1 fruit fly cellular context compared by ENCODE assay signal in genomic region chrX:3389861-3390260, dm6.
A peak's percentile ranks its signal among the peaks of the same experiment; 100 is the strongest.
TF ChIP-seq lines count a peak whose summit lies in the region.

No protein-coding gene starts in this region.

TF ChIP-seq in whole organism, embryonic, 481 proteins besides CTCF, POLR2A, EP300 and RAD21 (continued from another document and continues in another):
- TF ChIP-seq pan (optimal IDR thresholded peaks at IDR 0.05; lab: Kevin White, UChicago) (no peak), pan (GFP tag; optimal IDR thresholded peaks at IDR 0.05 in 1 of 2, IDR thresholded peaks at IDR 0.05 in 1 of 2) (no peak), az2 (GFP tag; optimal IDR thresholded peaks at IDR 0.05; lab: Kevin White, UChicago) (no peak), CG3726 (GFP tag; IDR thresholded peaks at IDR 0.05; lab: Robert Waterston, UW) (no peak), CG16813 (GFP tag; IDR thresholded peaks at IDR 0.05; lab: Robert Waterston, UW; ENCODE audit: partially characterized antibody) (no peak), Six4 (GFP tag; optimal IDR thresholded peaks at IDR 0.05; lab: Kevin White, UChicago) (no peak), Antp (GFP tag; optimal IDR thresholded peaks at IDR 0.05; lab: Kevin White, UChicago) (no peak), repo (GFP tag; optimal IDR thresholded peaks at IDR 0.05; lab: Kevin White, UChicago) (no peak), CG12155 (GFP tag; optimal IDR thresholded peaks at IDR 0.05; lab: Kevin White, UChicago) (no peak), Nf-YA (GFP tag; IDR thresholded peaks at IDR 0.05; lab: Robert Waterston, UW) (no peak), CG11093 (GFP tag; IDR thresholded peaks at IDR 0.05; lab: Robert Waterston, UW) (no peak), CG18599 (GFP tag; optimal IDR thresholded peaks at IDR 0.05; lab: Kevin White, UChicago) (peak; percentile 21), CG2875 (GFP tag; optimal IDR thresholded peaks at IDR 0.05; lab: Kevin White, UChicago) (no peak), cg (GFP tag; optimal IDR thresholded peaks at IDR 0.05; lab: Kevin White, UChicago) (no peak), usp (GFP tag; optimal IDR thresholded peaks at IDR 0.05; lab: Kevin White, UChicago) (no peak), ci (GFP tag; IDR thresholded peaks at IDR 0.05; lab: Robert Waterston, UW) (no peak), Lpt (GFP tag; optimal IDR thresholded peaks at IDR 0.05; lab: Kevin White, UChicago) (no peak), so (GFP tag; IDR thresholded peaks at IDR 0.05; lab: Robert Waterston, UW) (no peak), chm (GFP tag; IDR thresholded peaks at IDR 0.05; lab: Robert Waterston, UW) (no peak), Hsf (GFP tag; optimal IDR thresholded peaks at IDR 0.05; lab: Kevin White, UChicago) (no peak), CG15514 (GFP tag; optimal IDR thresholded peaks at IDR 0.05; lab: Kevin White, UChicago) (peak; percentile 8), CG3281 (GFP tag; optimal IDR thresholded peaks at IDR 0.05; lab: Kevin White, UChicago) (peak; percentile 42), CG3407 (GFP tag; optimal IDR thresholded peaks at IDR 0.05; lab: Kevin White, UChicago) (no peak), onecut (GFP tag; IDR thresholded peaks at IDR 0.05; lab: Robert Waterston, UW) (no peak), CoRest (tag; optimal IDR thresholded peaks at IDR 0.05; lab: Kevin White, UChicago) (peak; percentile 19), zfh2 (GFP tag; optimal IDR thresholded peaks at IDR 0.05; lab: Kevin White, UChicago) (no peak), CkIIα-i1 (GFP tag; IDR thresholded peaks at IDR 0.05; lab: Robert Waterston, UW) (no peak), CG31224 (GFP tag; IDR thresholded peaks at IDR 0.05; lab: Robert Waterston, UW) (no peak), Usf (GFP tag; optimal IDR thresholded peaks at IDR 0.05; lab: Kevin White, UChicago) (no peak), phol (tag; optimal IDR thresholded peaks at IDR 0.05; lab: Kevin White, UChicago) (peak; percentile 7), CG12299 (tag; optimal IDR thresholded peaks at IDR 0.05; lab: Kevin White, UChicago) (no peak), Sry-δ (GFP tag; optimal IDR thresholded peaks at IDR 0.05; lab: Kevin White, UChicago) (no peak), CG15696 (tag; optimal IDR thresholded peaks at IDR 0.05; lab: Kevin White, UChicago) (no peak), CG9437 (GFP tag; optimal IDR thresholded peaks at IDR 0.05; lab: Kevin White, UChicago) (no peak), zen (tag; optimal IDR thresholded peaks at IDR 0.05; lab: Kevin White, UChicago) (no peak), Mrtf (GFP tag; IDR thresholded peaks at IDR 0.05; lab: Robert Waterston, UW) (no peak), CG2116 (GFP tag; optimal IDR thresholded peaks at IDR 0.05; lab: Kevin White, UChicago) (no peak), CG5245 (GFP tag; optimal IDR thresholded peaks at IDR 0.05; lab: Kevin White, UChicago) (no peak), Nf-YC (tag; optimal IDR thresholded peaks at IDR 0.05; lab: Kevin White, UChicago) (no peak), zen2 (GFP tag; IDR thresholded peaks at IDR 0.05; lab: Robert Waterston, UW; ENCODE audit: partially characterized antibody) (no peak), D19A (tag; optimal IDR thresholded peaks at IDR 0.05; lab: Kevin White, UChicago) (peak; percentile 80), CG4707 (GFP tag; optimal IDR thresholded peaks at IDR 0.05; lab: Kevin White, UChicago) (no peak), Meics (GFP tag; optimal IDR thresholded peaks at IDR 0.05; lab: Kevin White, UChicago) (no peak), BtbVII (GFP tag; optimal IDR thresholded peaks at IDR 0.05; lab: Kevin White, UChicago) (peak; percentile 21), pros (GFP tag; optimal IDR thresholded peaks at IDR 0.05; lab: Kevin White, UChicago) (no peak), Chrac-16 (GFP tag; optimal IDR thresholded peaks at IDR 0.05; lab: Kevin White, UChicago) (no peak), trem (tag; optimal IDR thresholded peaks at IDR 0.05; lab: Kevin White, UChicago) (no peak), seq (GFP tag; IDR thresholded peaks at IDR 0.05; lab: Robert Waterston, UW) (no peak), HmgD (GFP tag; optimal IDR thresholded peaks at IDR 0.05; lab: Kevin White, UChicago) (no peak), ranshi (GFP tag; IDR thresholded peaks at IDR 0.05; lab: Robert Waterston, UW) (no peak), CG8944 (GFP tag; optimal IDR thresholded peaks at IDR 0.05; lab: Kevin White, UChicago) (no peak), HHEX (GFP tag; optimal IDR thresholded peaks at IDR 0.05; lab: Kevin White, UChicago) (peak; percentile 11), sr (GFP tag; IDR thresholded peaks at IDR 0.05; lab: Robert Waterston, UW) (no peak), tio (GFP tag; optimal IDR thresholded peaks at IDR 0.05; lab: Kevin White, UChicago) (no peak), Max (GFP tag; optimal IDR thresholded peaks at IDR 0.05; lab: Kevin White, UChicago) (no peak), Taf1 (GFP tag; IDR thresholded peaks at IDR 0.05; lab: Robert Waterston, UW) (no peak), sima (GFP tag; optimal IDR thresholded peaks at IDR 0.05; lab: Kevin White, UChicago) (no peak), en (GFP tag; optimal IDR thresholded peaks at IDR 0.05; lab: Kevin White, UChicago) (no peak), CG6683 (GFP tag; optimal IDR thresholded peaks at IDR 0.05; lab: Kevin White, UChicago) (no peak), CG9932 (GFP tag; IDR thresholded peaks at IDR 0.05; lab: Robert Waterston, UW) (no peak), CG10147 (GFP tag; optimal IDR thresholded peaks at IDR 0.05; lab: Kevin White, UChicago) (no peak), Hr51 (GFP tag; optimal IDR thresholded peaks at IDR 0.05; lab: Kevin White, UChicago) (peak in 1 of 2 experiments; percentile 35), CG10431 (GFP tag; optimal IDR thresholded peaks at IDR 0.05; lab: Kevin White, UChicago) (no peak), Rfx (GFP tag; IDR thresholded peaks at IDR 0.05; lab: Robert Waterston, UW) (no peak), slou (GFP tag; optimal IDR thresholded peaks at IDR 0.05; lab: Kevin White, UChicago) (no peak), zfh1 (GFP tag; IDR thresholded peaks at IDR 0.05; lab: Robert Waterston, UW) (no peak), CG1529 (GFP tag; optimal IDR thresholded peaks at IDR 0.05; lab: Kevin White, UChicago) (no peak), Hand (GFP tag; optimal IDR thresholded peaks at IDR 0.05; lab: Kevin White, UChicago) (no peak), run (tag; optimal IDR thresholded peaks at IDR 0.05; lab: Kevin White, UChicago) (no peak), CG12942 (GFP tag; optimal IDR thresholded peaks at IDR 0.05; lab: Kevin White, UChicago) (no peak), peb (GFP tag; IDR thresholded peaks at IDR 0.05; lab: Robert Waterston, UW) (no peak), Neu2 (GFP tag; optimal IDR thresholded peaks at IDR 0.05; lab: Kevin White, UChicago; ENCODE audit: borderline replicate concordance) (no peak), Pdp1 (GFP tag; optimal IDR thresholded peaks at IDR 0.05; lab: Kevin White, UChicago) (no peak), CG30431 (GFP tag; optimal IDR thresholded peaks at IDR 0.05; lab: Kevin White, UChicago) (no peak), CG7786 (GFP tag; optimal IDR thresholded peaks at IDR 0.05; lab: Kevin White, UChicago) (no peak), CG6654 (GFP tag; optimal IDR thresholded peaks at IDR 0.05; lab: Kevin White, UChicago) (no peak), dysf (GFP tag; IDR thresholded peaks at IDR 0.05; lab: Robert Waterston, UW) (no peak), sd (tag; optimal IDR thresholded peaks at IDR 0.05; lab: Kevin White, UChicago) (no peak), sob (GFP tag; IDR thresholded peaks at IDR 0.05; lab: Robert Waterston, UW) (no peak), PHDP (tag; optimal IDR thresholded peaks at IDR 0.05; lab: Kevin White, UChicago) (no peak), Ada2b (GFP tag; IDR thresholded peaks at IDR 0.05; lab: Robert Waterston, UW) (no peak), CG2889 (GFP tag; IDR thresholded peaks at IDR 0.05; lab: Robert Waterston, UW) (no peak), CG11504 (tag; optimal IDR thresholded peaks at IDR 0.05; lab: Kevin White, UChicago) (peak; percentile 31), CG9727 (GFP tag; optimal IDR thresholded peaks at IDR 0.05; lab: Kevin White, UChicago) (no peak), CG6791 (GFP tag; IDR thresholded peaks at IDR 0.05; lab: Robert Waterston, UW; ENCODE audit: partially characterized antibody) (no peak), CG14860 (GFP tag; IDR thresholded peaks at IDR 0.05; lab: Robert Waterston, UW; ENCODE audit: partially characterized antibody) (no peak), YL-1 (GFP tag; optimal IDR thresholded peaks at IDR 0.05; lab: Kevin White, UChicago) (no peak), prd (optimal IDR thresholded peaks at IDR 0.05; lab: Kevin White, UChicago) (no peak), prd (GFP tag; IDR thresholded peaks at IDR 0.05; lab: Robert Waterston, UW) (no peak), Xrp1 (GFP tag; IDR thresholded peaks at IDR 0.05; lab: Robert Waterston, UW) (no peak), Ets97D (GFP tag; optimal IDR thresholded peaks at IDR 0.05; lab: Kevin White, UChicago) (no peak), CG4328 (GFP tag; optimal IDR thresholded peaks at IDR 0.05; lab: Kevin White, UChicago) (no peak), Gsc (GFP tag; IDR thresholded peaks at IDR 0.05; lab: Robert Waterston, UW) (no peak), Dip3 (GFP tag; optimal IDR thresholded peaks at IDR 0.05; lab: Kevin White, UChicago) (no peak), nerfin-2 (GFP tag; IDR thresholded peaks at IDR 0.05; lab: Robert Waterston, UW; ENCODE audit: partially characterized antibody) (no peak), CG11456 (GFP tag; IDR thresholded peaks at IDR 0.05; lab: Robert Waterston, UW) (no peak), croc (GFP tag; conservative IDR thresholded peaks at IDR 0.05; lab: Robert Waterston, UW) (no peak), D (optimal IDR thresholded peaks at IDR 0.05; lab: Kevin White, UChicago) (no peak), D (GFP tag; optimal IDR thresholded peaks at IDR 0.05; lab: Kevin White, UChicago) (no peak), CG30403 (GFP tag; optimal IDR thresholded peaks at IDR 0.05; lab: Kevin White, UChicago) (peak; percentile 24), CG9215 (GFP tag; IDR thresholded peaks at IDR 0.05; lab: Robert Waterston, UW) (no peak), CG7556 (GFP tag; optimal IDR thresholded peaks at IDR 0.05; lab: Kevin White, UChicago) (peak; percentile 14), Vsx1 (GFP tag; optimal IDR thresholded peaks at IDR 0.05; lab: Kevin White, UChicago) (no peak), br (optimal IDR thresholded peaks at IDR 0.05; lab: Kevin White, UChicago) (no peak), CG15269 (tag; optimal IDR thresholded peaks at IDR 0.05; lab: Kevin White, UChicago) (peak; percentile 41), fd64A (GFP tag; optimal IDR thresholded peaks at IDR 0.05; lab: Kevin White, UChicago) (no peak), lab (GFP tag; optimal IDR thresholded peaks at IDR 0.05; lab: Kevin White, UChicago) (peak; percentile 15), CG30020 (tag; optimal IDR thresholded peaks at IDR 0.05; lab: Kevin White, UChicago) (no peak), CG4424 (GFP tag; optimal IDR thresholded peaks at IDR 0.05; lab: Kevin White, UChicago) (peak; percentile 4), CG1602 (GFP tag; optimal IDR thresholded peaks at IDR 0.05; lab: Kevin White, UChicago) (no peak), CG6765 (GFP tag; optimal IDR thresholded peaks at IDR 0.05; lab: Kevin White, UChicago) (no peak), ro (GFP tag; IDR thresholded peaks at IDR 0.05; lab: Robert Waterston, UW) (no peak), Dref (GFP tag; IDR thresholded peaks at IDR 0.05; lab: Robert Waterston, UW) (no peak), mam (GFP tag; optimal IDR thresholded peaks at IDR 0.05; lab: Kevin White, UChicago) (no peak), fd3F (GFP tag; optimal IDR thresholded peaks at IDR 0.05; lab: Kevin White, UChicago) (no peak), caup (GFP tag; optimal IDR thresholded peaks at IDR 0.05; lab: Kevin White, UChicago; ENCODE audit: severe bottlenecking) (no peak), disco-r (GFP tag; optimal IDR thresholded peaks at IDR 0.05; lab: Kevin White, UChicago) (no peak), jumu (GFP tag; optimal IDR thresholded peaks at IDR 0.05; lab: Kevin White, UChicago) (no peak), Drgx (GFP tag; IDR thresholded peaks at IDR 0.05; lab: Robert Waterston, UW) (no peak), p53 (GFP tag; optimal IDR thresholded peaks at IDR 0.05; lab: Kevin White, UChicago) (no peak), jing (GFP tag; optimal IDR thresholded peaks at IDR 0.05; lab: Kevin White, UChicago) (no peak), pfk (GFP tag; optimal IDR thresholded peaks at IDR 0.05; lab: Kevin White, UChicago) (no peak), ttk (GFP tag; IDR thresholded peaks at IDR 0.05; lab: Robert Waterston, UW) (no peak), Med (GFP tag; lab: Kevin White, UChicago) (peak; percentile 12), slp2 (GFP tag; optimal IDR thresholded peaks at IDR 0.05; lab: Kevin White, UChicago) (no peak), CG31441 (GFP tag; IDR thresholded peaks at IDR 0.05; lab: Robert Waterston, UW) (peak; percentile 19; the same call in 1 of the 2 replicates), inv (GFP tag; IDR thresholded peaks at IDR 0.05; lab: Robert Waterston, UW; ENCODE audit: partially characterized antibody) (no peak), CG13894 (tag; optimal IDR thresholded peaks at IDR 0.05; lab: Kevin White, UChicago) (no peak), stwl (tag; optimal IDR thresholded peaks at IDR 0.05; lab: Kevin White, UChicago) (peak; percentile 9), fru (optimal IDR thresholded peaks at IDR 0.05; lab: Kevin White, UChicago) (no peak), NFAT (GFP tag; IDR thresholded peaks at IDR 0.05; lab: Robert Waterston, UW) (no peak), Dbx (GFP tag; IDR thresholded peaks at IDR 0.05; lab: Robert Waterston, UW) (no peak), CG9876 (GFP tag; optimal IDR thresholded peaks at IDR 0.05; lab: Kevin White, UChicago) (no peak), jigr1 (GFP tag; IDR thresholded peaks at IDR 0.05; lab: Robert Waterston, UW) (no peak), CG7987 (GFP tag; optimal IDR thresholded peaks at IDR 0.05; lab: Kevin White, UChicago) (no peak), salm (tag; optimal IDR thresholded peaks at IDR 0.05; lab: Kevin White, UChicago) (no peak), CG1832 (GFP tag; optimal IDR thresholded peaks at IDR 0.05; lab: Kevin White, UChicago) (no peak), grn (GFP tag; optimal IDR thresholded peaks at IDR 0.05; lab: Kevin White, UChicago) (no peak), klu (GFP tag; IDR thresholded peaks at IDR 0.05; lab: Robert Waterston, UW) (no peak), CG1603 (tag; optimal IDR thresholded peaks at IDR 0.05; lab: Kevin White, UChicago) (no peak), CG2678 (tag; optimal IDR thresholded peaks at IDR 0.05; lab: Kevin White, UChicago) (peak; percentile 50), grau (tag; optimal IDR thresholded peaks at IDR 0.05; lab: Kevin White, UChicago) (peak; percentile 43)
